Fruit fly (Drosophila melanogaster): ENCODE measurements around the gene lab.

DNA sequence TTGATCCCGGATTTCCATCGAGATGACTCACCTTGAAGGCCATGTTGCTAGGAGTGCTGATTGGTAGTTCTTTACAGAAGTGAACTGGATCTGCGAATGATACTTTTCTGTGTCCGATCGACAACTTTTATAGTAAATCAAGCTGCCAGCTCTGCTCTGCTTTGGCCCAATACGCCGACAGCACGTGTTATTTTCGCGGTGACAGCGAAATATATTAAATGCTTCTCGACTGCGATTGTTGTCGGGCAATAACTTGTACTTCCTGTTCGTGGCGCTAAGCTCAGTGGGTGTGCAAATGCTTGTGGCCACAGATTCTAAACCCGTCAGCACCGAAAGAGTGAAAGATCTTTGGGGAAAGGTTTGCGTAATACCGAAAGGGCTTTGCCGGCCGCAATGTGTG is 24.4 kb upstream of the lab start, which contains the start of gene Ccp84Ab:
- TF ChIP-seq Sox15 (GFP tag; optimal IDR thresholded peaks at IDR 0.05) (no peak), salr (GFP tag; optimal IDR thresholded peaks at IDR 0.05) (no peak), acj6 (GFP tag; optimal IDR thresholded peaks at IDR 0.05) (no peak), fkh (GFP tag; optimal IDR thresholded peaks at IDR 0.05) (no peak), CG9139 (GFP tag; optimal IDR thresholded peaks at IDR 0.05) (no peak), cyc (GFP tag; optimal IDR thresholded peaks at IDR 0.05) (no peak), OdsH (GFP tag; optimal IDR thresholded peaks at IDR 0.05) (no peak), CG6276 (GFP tag; optimal IDR thresholded peaks at IDR 0.05) (no peak)
